Worm (Caenorhabditis elegans) whole organism, L3 larva: ENCODE data around the gene vha-5.

Experiments
- R02D3.7 ChIP-seq: fragments of 150-350 bp; optimal IDR thresholded peaks from 2 replicates; lab custom pipeline; 2014; ENCODE audit warnings: missing biosample characterization, missing genetic modification characterization
- aly-2 ChIP-seq: fragments of 150-350 bp; optimal IDR thresholded peaks from 2 replicates; lab custom pipeline; 2014; ENCODE audit warnings: missing biosample characterization, missing genetic modification characterization
- ceh-16 ChIP-seq: sonication (generic microtip); optimal IDR thresholded peaks from 2 replicates; lab custom pipeline; 2017; ENCODE audit warnings: missing biosample characterization, missing genetic modification characterization
- elt-2 ChIP-seq: sonication (generic microtip); optimal IDR thresholded peaks from 2 replicates; lab custom pipeline; 2016; ENCODE audit warnings: missing genetic modification reagents, mild to moderate bottlenecking, missing genetic modification characterization, missing compliant biosample characterization
- elt-3 ChIP-seq, 3 experiments: fragments of 150-350 bp in 1 of 3; sonication (generic microtip) in 2 of 3; optimal IDR thresholded peaks; 2 replicates in 2 of 3; 4 replicates in 1 of 3; lab custom pipeline; 2014 to 2017; ENCODE audit warnings: missing biosample characterization in 3 of 3, missing genetic modification characterization in 3 of 3
- jun-1 ChIP-seq: fragments of 150-350 bp; optimal IDR thresholded peaks from 2 replicates; lab custom pipeline; 2014; ENCODE audit warnings: missing biosample characterization, missing genetic modification reagents, missing genetic modification characterization
- mdl-1 ChIP-seq: fragments of 150-350 bp; optimal IDR thresholded peaks from 2 replicates; lab custom pipeline; 2014; ENCODE audit warnings: missing biosample characterization, missing genetic modification characterization
- nhr-11 ChIP-seq: fragments of 150-350 bp; optimal IDR thresholded peaks from 2 replicates; lab custom pipeline; 2014; ENCODE audit warnings: missing biosample characterization, missing genetic modification characterization
- skn-1 ChIP-seq: fragments of 150-350 bp; optimal IDR thresholded peaks from 2 replicates; lab custom pipeline; 2014; ENCODE audit warnings: missing biosample characterization, missing genetic modification characterization
- snpc-4 ChIP-seq: fragments of 150-350 bp; optimal IDR thresholded peaks from 2 replicates; lab custom pipeline; 2014; ENCODE audit warnings: missing biosample characterization, missing genetic modification characterization
- tbx-2 ChIP-seq: sonication (generic microtip); optimal IDR thresholded peaks from 2 replicates; lab custom pipeline; 2016; ENCODE audit warnings: mild to moderate bottlenecking, missing genetic modification characterization, missing compliant biosample characterization
- unc-62 ChIP-seq: fragments of 150-350 bp; sonication (generic microtip); optimal IDR thresholded peaks from 4 replicates; lab custom pipeline; 2014; ENCODE audit warnings: missing biosample characterization, missing genetic modification reagents, missing genetic modification characterization

DNA sequence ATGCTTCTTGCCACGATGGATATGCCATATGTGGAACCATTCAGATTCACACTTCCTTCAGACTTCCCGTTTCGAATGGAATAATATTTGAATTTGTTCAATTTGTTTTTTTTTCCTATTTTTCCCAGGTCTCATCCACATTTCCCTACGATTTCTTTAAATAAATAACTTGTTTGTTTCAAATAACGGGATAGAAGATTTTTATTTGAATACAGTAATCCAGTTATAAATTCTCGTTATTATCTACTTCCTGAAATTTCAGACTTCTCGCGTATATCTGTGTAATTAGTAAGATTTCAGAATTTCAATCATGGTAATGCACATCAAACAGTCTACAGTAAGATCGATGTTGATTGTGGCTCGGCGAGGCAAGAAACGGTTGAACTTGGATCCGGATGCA is 3.3 kb upstream of the vha-5 start, which contains the start of gene F35H10.5:
- no peak for TF ChIP-seq snpc-4 (tag; lab: Kevin White, UChicago)
- TF ChIP-seq mdl-1 (tag; lab: Kevin White, UChicago) = no peak
- no peak for TF ChIP-seq elt-3 (tag; optimal IDR thresholded peaks at IDR 0.05; lab: Kevin White, UChicago)
- TF ChIP-seq tbx-2 = no peak
- TF ChIP-seq nhr-11 (tag; lab: Kevin White, UChicago) = no peak
- TF ChIP-seq R02D3.7 (tag; lab: Kevin White, UChicago) = no peak
- no peak for TF ChIP-seq unc-62 (GFP tag; lab: Kevin White, UChicago)
- TF ChIP-seq skn-1 (tag; lab: Kevin White, UChicago) = no peak
- TF ChIP-seq elt-2 = no peak
- no peak for TF ChIP-seq jun-1
- TF ChIP-seq aly-2 = no peak
- TF ChIP-seq ceh-16 (tag; lab: Kevin White, UChicago) = no peak
